Fruit fly (Drosophila melanogaster): ENCODE data around the gene CG44476.

The CG44476 gene

dm6 chr2L:18125649-18126048, 12.7 kb upstream of the CG44476 start, which contains the start of gene Grl36b:
TSS of gene Grl36b (minus strand) at chr2L:18125749.
- TF ChIP-seq psq (optimal IDR thresholded peaks at IDR 0.05) (no peak), EcR (GFP tag; optimal IDR thresholded peaks at IDR 0.05) (no peak), usp (GFP tag; optimal IDR thresholded peaks at IDR 0.05) (no peak), CG8478 (optimal IDR thresholded peaks at IDR 0.05) (no peak), pan (optimal IDR thresholded peaks at IDR 0.05) (no peak), Dll (optimal IDR thresholded peaks at IDR 0.05) (no peak)

DNA sequence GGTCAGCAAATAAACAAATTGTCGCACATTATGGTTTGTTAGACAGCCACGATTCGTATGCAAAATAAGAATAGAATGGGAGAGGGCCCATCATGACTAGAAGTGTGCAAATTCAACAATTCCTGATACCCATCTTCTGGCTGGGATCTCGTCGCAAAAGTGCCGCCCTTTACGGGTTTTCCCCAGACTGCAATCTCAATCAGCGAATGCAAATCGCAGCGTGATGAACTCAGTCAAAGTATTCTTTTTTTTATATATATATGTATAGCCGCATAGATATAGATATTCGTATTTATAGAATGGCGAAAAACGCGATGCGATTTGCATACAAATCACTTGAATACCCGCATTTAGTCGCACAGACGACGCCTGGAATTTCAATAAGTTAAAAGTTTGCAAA, 9.9 kb upstream of the CG44476 start:
- TF ChIP-seq usp (GFP tag; optimal IDR thresholded peaks at IDR 0.05) (no peak), Dll (optimal IDR thresholded peaks at IDR 0.05) (no peak), psq (optimal IDR thresholded peaks at IDR 0.05) (no peak), EcR (GFP tag; optimal IDR thresholded peaks at IDR 0.05) (no peak), CG8478 (optimal IDR thresholded peaks at IDR 0.05) (no peak), pan (optimal IDR thresholded peaks at IDR 0.05) (no peak)

DNA sequence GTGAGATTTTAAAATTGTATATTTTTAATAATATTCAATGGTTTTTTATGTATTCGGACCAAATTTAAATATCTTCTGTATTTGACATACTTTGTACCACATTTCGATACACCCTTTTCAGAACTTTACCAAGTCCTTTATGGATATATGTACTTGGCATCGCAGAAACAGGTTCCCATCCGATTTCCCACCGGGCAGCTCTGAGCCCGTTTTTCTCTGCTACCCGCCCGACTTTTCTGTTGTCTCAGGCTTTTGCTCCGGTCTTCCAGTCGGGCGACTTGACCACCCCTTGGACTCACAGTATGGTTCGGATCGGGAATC, 9.2 kb upstream of the CG44476 start:
- TF ChIP-seq EcR (GFP tag; optimal IDR thresholded peaks at IDR 0.05): no peak
- no peak for TF ChIP-seq usp (GFP tag; optimal IDR thresholded peaks at IDR 0.05)

DNA sequence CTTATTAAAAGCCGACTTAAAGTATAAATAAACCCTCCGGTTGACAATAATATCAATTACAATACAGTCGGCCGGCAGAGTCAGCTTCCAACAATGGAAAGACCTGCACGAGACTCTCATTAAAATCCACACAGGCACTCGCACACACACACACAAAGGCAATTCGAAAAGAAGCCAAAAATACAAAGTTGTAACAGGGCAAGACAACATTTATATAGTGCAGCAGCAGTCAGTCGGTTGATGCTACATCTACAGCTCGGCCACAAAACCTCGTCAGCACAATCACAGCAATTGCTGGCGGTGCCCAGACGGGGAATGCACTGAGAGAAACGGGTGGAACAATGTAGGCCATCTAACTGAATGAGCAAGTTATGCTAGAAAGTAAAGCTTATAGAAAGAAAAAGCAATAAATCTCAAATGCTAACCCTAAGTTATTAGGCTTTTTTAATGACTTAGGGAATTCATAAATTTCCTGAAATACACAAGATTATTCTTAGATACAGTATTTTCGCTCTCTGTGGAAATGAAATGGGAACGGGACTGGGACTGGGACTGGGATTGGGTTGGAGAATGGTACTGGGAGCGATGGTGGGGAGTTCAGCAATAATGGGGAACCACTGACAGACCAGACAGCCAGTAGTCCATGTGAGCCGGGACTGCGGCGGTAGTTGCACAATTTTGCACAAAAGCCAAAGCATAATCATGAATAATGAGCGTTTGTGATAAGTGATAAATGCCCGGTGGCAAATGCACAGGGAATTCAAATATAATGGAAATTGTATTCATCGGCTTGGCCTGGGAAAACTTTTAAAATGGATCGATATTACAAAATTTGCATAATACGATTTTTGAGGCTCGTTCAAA, 8.6 kb upstream of the CG44476 start:
- no peak for TF ChIP-seq EcR (GFP tag; optimal IDR thresholded peaks at IDR 0.05)
- no peak for TF ChIP-seq psq (optimal IDR thresholded peaks at IDR 0.05)
- TF ChIP-seq usp (GFP tag; optimal IDR thresholded peaks at IDR 0.05): no peak
- no peak for TF ChIP-seq Dll (optimal IDR thresholded peaks at IDR 0.05)
- no peak for TF ChIP-seq pan (optimal IDR thresholded peaks at IDR 0.05)
- no peak for TF ChIP-seq CG8478 (optimal IDR thresholded peaks at IDR 0.05)

DNA sequence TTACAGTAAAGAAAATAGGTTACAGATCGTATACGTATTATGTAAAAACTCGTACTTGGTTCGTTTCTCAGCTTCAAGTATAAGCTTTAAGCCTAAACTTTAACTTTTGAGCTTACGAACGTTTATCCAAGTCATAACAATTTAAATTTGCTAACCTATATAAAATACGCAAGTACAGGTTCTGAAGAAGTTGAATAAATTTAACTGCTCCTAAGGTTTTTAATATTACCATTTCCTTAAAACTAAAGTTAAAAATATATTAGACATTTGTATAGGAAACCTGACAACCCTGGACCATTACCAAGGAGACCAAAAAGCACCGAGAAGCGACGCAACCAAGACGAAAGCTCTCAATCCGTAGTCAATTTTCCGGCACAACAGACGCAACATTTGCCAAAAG, 6.7 kb upstream of the CG44476 start, which contains the start of gene CG5758:
CG5758 (plus strand) TSS at position 353 of the 400 bp plus-strand sequence.
- TF ChIP-seq EcR (GFP tag; optimal IDR thresholded peaks at IDR 0.05): no peak
- no peak for TF ChIP-seq Dll (optimal IDR thresholded peaks at IDR 0.05)
- no peak for TF ChIP-seq CG8478 (optimal IDR thresholded peaks at IDR 0.05)
- no peak for TF ChIP-seq pan (optimal IDR thresholded peaks at IDR 0.05)
- TF ChIP-seq psq (optimal IDR thresholded peaks at IDR 0.05): no peak
- no peak for TF ChIP-seq usp (GFP tag; optimal IDR thresholded peaks at IDR 0.05)

DNA sequence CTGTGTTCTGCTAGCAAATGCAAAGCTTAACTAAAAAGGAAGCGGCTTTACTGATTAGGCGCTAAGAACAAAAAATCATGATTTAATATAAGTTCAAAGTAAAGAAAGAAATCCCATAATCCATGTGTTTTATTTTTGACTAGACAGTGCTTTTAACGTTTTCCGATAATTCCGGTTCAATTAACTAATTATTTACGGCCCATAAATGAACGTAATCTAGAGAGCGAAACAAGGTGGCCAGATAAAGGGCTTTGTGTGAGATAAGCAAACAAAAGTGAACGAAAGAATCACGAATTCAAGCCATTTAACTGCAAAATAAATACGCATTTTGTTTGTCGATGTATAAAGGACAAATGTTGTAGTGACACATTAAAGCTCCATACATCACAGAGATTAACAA, 2.1 kb upstream of the CG44476 start:
- TF ChIP-seq Dll (optimal IDR thresholded peaks at IDR 0.05) (no peak), CG8478 (optimal IDR thresholded peaks at IDR 0.05) (no peak), pan (optimal IDR thresholded peaks at IDR 0.05) (no peak), EcR (GFP tag; optimal IDR thresholded peaks at IDR 0.05) (no peak), usp (GFP tag; optimal IDR thresholded peaks at IDR 0.05) (no peak), psq (optimal IDR thresholded peaks at IDR 0.05) (no peak)

- no peak for TF ChIP-seq pan (optimal IDR thresholded peaks at IDR 0.05)
Measured at dm6 chr2L:18114176-18114703, 1.3 kb upstream of the CG44476 start, which contains the start of gene CG15152. TSS of gene CG15152 (plus strand) at chr2L:18114547.

DNA sequence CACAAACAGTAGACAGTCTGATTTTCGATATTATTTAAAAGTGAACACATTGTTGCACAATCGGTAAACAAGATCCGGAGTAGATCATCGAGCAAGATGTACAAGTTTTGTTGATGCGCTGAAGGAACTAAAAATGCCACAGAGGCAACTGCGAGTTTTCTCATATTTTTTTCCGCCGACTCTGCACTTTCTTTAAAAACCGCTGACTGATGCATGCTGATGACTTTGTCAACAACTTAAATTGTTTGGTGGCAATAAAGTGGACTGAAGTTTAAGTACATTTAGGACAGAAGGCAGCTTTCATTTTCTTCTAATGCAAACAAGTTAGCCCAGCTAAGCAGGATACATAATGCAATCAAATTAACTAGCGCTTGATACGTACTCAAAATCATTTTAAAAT, 544 bp downstream of the CG44476 start:
- no peak for TF ChIP-seq CG8478 (optimal IDR thresholded peaks at IDR 0.05)
- TF ChIP-seq usp (GFP tag; optimal IDR thresholded peaks at IDR 0.05): no peak
- TF ChIP-seq psq (optimal IDR thresholded peaks at IDR 0.05): no peak
- no peak for TF ChIP-seq EcR (GFP tag; optimal IDR thresholded peaks at IDR 0.05)
- no peak for TF ChIP-seq pan (optimal IDR thresholded peaks at IDR 0.05)
- TF ChIP-seq Dll (optimal IDR thresholded peaks at IDR 0.05): no peak

DNA sequence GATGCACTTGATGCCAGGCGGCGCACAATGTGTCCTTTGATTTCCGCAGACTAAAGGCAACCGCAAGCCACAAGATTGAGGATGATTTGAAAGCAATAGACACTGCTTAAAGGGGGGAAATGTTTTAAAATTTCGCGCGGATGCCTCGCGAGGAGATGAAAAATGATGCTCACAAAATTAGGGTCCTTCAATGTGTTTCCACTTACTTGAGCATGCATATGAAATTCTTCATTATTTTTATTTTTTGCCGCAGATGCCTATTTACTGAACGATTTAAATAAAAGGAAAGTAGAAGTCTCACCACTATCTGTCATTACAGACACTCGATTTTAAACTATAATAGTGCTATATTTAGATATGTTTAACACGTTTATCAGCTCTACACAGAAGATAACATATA, 16.7 kb downstream of the CG44476 start, which contains the start of gene Slc25A46b:
Slc25A46b (plus strand) TSS at position 301 of the 400 bp plus-strand sequence.
- TF ChIP-seq pan (optimal IDR thresholded peaks at IDR 0.05): no peak
- TF ChIP-seq CG8478 (optimal IDR thresholded peaks at IDR 0.05): no peak
- TF ChIP-seq psq (optimal IDR thresholded peaks at IDR 0.05): no peak
- TF ChIP-seq usp (GFP tag; optimal IDR thresholded peaks at IDR 0.05): no peak
- no peak for TF ChIP-seq EcR (GFP tag; optimal IDR thresholded peaks at IDR 0.05)
- no peak for TF ChIP-seq Dll (optimal IDR thresholded peaks at IDR 0.05)

dm6 chr2L:18092156-18092555, 20.8 kb downstream of the CG44476 start, which contains the start of gene CG15153:
TSS of gene CG15153 (minus strand) at chr2L:18092256.
- TF ChIP-seq EcR (GFP tag; optimal IDR thresholded peaks at IDR 0.05) (no peak), CG8478 (optimal IDR thresholded peaks at IDR 0.05) (no peak), pan (optimal IDR thresholded peaks at IDR 0.05) (no peak), Dll (optimal IDR thresholded peaks at IDR 0.05) (no peak), psq (optimal IDR thresholded peaks at IDR 0.05) (no peak), usp (GFP tag; optimal IDR thresholded peaks at IDR 0.05) (no peak)

- no peak for TF ChIP-seq usp (GFP tag; optimal IDR thresholded peaks at IDR 0.05)
- TF ChIP-seq CG8478 (optimal IDR thresholded peaks at IDR 0.05): no peak
- TF ChIP-seq psq (optimal IDR thresholded peaks at IDR 0.05): no peak
- no peak for TF ChIP-seq EcR (GFP tag; optimal IDR thresholded peaks at IDR 0.05)
- no peak for TF ChIP-seq Dll (optimal IDR thresholded peaks at IDR 0.05)
- TF ChIP-seq pan (optimal IDR thresholded peaks at IDR 0.05): no peak
Measured at dm6 chr2L:18091705-18092104, 21.3 kb downstream of the CG44476 start.

dm6 chr2L:18083956-18084355, 29.0 kb downstream of the CG44476 start, which contains the start of gene CG31741:
TSS of gene CG31741 (plus strand) at chr2L:18084256.
- TF ChIP-seq usp (GFP tag; optimal IDR thresholded peaks at IDR 0.05): no peak
- TF ChIP-seq psq (optimal IDR thresholded peaks at IDR 0.05): no peak
- TF ChIP-seq EcR (GFP tag; optimal IDR thresholded peaks at IDR 0.05): no peak
- no peak for TF ChIP-seq pan (optimal IDR thresholded peaks at IDR 0.05)
- no peak for TF ChIP-seq CG8478 (optimal IDR thresholded peaks at IDR 0.05)
- no peak for TF ChIP-seq Dll (optimal IDR thresholded peaks at IDR 0.05)

Measured in whole organism.